Worm (Caenorhabditis elegans): ENCODE results near the gene C07D8.6.

DNA sequence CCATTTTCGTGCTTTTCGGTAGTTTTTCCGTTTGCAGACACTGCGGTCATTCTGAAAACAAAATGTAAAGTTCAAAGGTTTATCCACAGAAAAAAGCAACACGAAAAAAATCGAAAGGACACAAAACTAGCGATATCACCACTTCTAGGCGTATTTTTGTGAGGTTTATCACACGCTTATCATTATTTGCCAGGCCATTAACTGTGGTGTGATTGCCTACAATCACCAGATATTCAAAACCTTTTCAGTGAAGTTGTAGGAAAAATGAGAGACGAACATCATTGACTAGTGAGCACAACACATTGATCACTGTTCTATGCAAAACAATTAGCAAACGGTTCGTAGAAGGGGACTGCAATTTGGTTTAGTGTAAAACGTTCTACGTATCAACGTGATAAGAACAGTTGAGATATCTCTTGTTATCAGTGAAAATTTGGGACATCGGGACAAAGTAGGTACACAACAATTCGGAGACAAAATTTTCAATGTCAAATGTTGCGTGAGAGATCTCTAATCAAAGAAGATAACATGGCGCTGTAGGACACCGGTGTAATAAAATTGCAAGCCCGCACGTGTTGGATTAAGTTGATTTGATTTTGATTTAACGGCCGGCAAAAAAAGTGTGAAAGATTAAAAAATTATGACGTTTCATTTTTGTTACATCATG, 35.7 kb upstream of the C07D8.6 start, which contains the start of gene sur-5:
- no peak for TF ChIP-seq dmd-4 (tag; optimal IDR thresholded peaks at IDR 0.05)
- TF ChIP-seq unc-62 (GFP tag; optimal IDR thresholded peaks at IDR 0.05), result no peak
- no peak for TF ChIP-seq snpc-4 (tag; optimal IDR thresholded peaks at IDR 0.05)
